Fruit fly (Drosophila melanogaster) whole organism, embryonic: ENCODE measurements around the gene CG34462.

Experiments used
- Bgb ChIP-seq: fragments of 200-800 bp; sonication (Bioruptor generic); IDR thresholded peaks from 2 replicates; pipeline ENCODE4 v1.3.6; 2022; ENCODE audit warnings: missing biosample characterization, missing genetic modification characterization; ENCODE audit not compliant: partially characterized antibody
- BtbVII ChIP-seq: fragments of 200-800 bp; sonication (Bioruptor generic); optimal IDR thresholded peaks from 3 replicates; lab custom pipeline; 2017; ENCODE audit warnings: missing biosample characterization, mild to moderate bottlenecking, missing genetic modification characterization
- CG10209 ChIP-seq: fragments of 200-800 bp; sonication (Bioruptor generic); optimal IDR thresholded peaks from 3 replicates; lab custom pipeline; 2017; ENCODE audit warnings: missing biosample characterization, mild to moderate bottlenecking, missing genetic modification characterization, missing genetic modification reagents
- CG11560 ChIP-seq: fragments of 200-800 bp; sonication (Bioruptor generic); IDR thresholded peaks from 3 replicates; pipeline ENCODE4 v1.3.6; 2022; ENCODE audit warnings: missing biosample characterization, missing genetic modification characterization
- CG12299 ChIP-seq: fragments of 200-800 bp; sonication (Bioruptor generic); optimal IDR thresholded peaks from 2 replicates; lab custom pipeline; 2018; ENCODE audit warnings: missing biosample characterization, mild to moderate bottlenecking, missing genetic modification characterization
- CG13894 ChIP-seq: fragments of 200-800 bp; sonication (Bioruptor generic); optimal IDR thresholded peaks from 3 replicates; lab custom pipeline; 2018; ENCODE audit warnings: missing biosample characterization, mild to moderate bottlenecking, missing genetic modification characterization, moderate library complexity
- CG1603 ChIP-seq: fragments of 200-800 bp; sonication (Bioruptor generic); optimal IDR thresholded peaks from 2 replicates; lab custom pipeline; 2019; ENCODE audit warnings: missing biosample characterization, mild to moderate bottlenecking, missing genetic modification characterization, moderate library complexity
- CG2875 ChIP-seq: fragments of 200-800 bp; sonication (Bioruptor generic); optimal IDR thresholded peaks from 2 replicates; lab custom pipeline; 2017; ENCODE audit warnings: missing biosample characterization, mild to moderate bottlenecking, missing genetic modification characterization, missing genetic modification reagents
- CG3163 ChIP-seq: fragments of 200-800 bp; sonication (Bioruptor generic); optimal IDR thresholded peaks from 3 replicates; lab custom pipeline; 2016; ENCODE audit warnings: missing biosample characterization, missing genetic modification characterization
- CG32532 ChIP-seq: fragments of 200-800 bp; sonication (Bioruptor generic); IDR thresholded peaks from 2 replicates; pipeline ENCODE4 v1.3.6; 2022; ENCODE audit warnings: missing biosample characterization, missing genetic modification characterization
- CG34224 ChIP-seq: fragments of 200-800 bp; sonication (Bioruptor generic); IDR thresholded peaks from 3 replicates; pipeline ENCODE4 v1.3.6; 2022; ENCODE audit warnings: missing biosample characterization, missing genetic modification characterization; ENCODE audit not compliant: partially characterized antibody
- CG3847 ChIP-seq: fragments of 200-800 bp; sonication (Bioruptor generic); IDR thresholded peaks from 2 replicates; pipeline ENCODE4 v1.3.6; 2022; ENCODE audit warnings: missing biosample characterization, missing genetic modification characterization
- CG5953 ChIP-seq: fragments of 200-800 bp; sonication (Bioruptor generic); IDR thresholded peaks from 2 replicates; pipeline ENCODE4 v1.3.6; 2022; ENCODE audit warnings: missing biosample characterization, missing genetic modification characterization
- CG6254 ChIP-seq: fragments of 200-800 bp; sonication (Bioruptor generic); optimal IDR thresholded peaks from 3 replicates; lab custom pipeline; 2017; ENCODE audit warnings: mild to moderate bottlenecking, missing biosample characterization, missing genetic modification reagents, missing genetic modification characterization
- CG6654 ChIP-seq: fragments of 200-800 bp; sonication (Bioruptor generic); optimal IDR thresholded peaks from 2 replicates; lab custom pipeline; 2017; ENCODE audit warnings: missing biosample characterization, mild to moderate bottlenecking, missing genetic modification characterization
- CG6683 ChIP-seq: fragments of 200-800 bp; sonication (Bioruptor generic); optimal IDR thresholded peaks from 2 replicates; lab custom pipeline; 2017; ENCODE audit warnings: missing biosample characterization, mild to moderate bottlenecking, missing genetic modification characterization, missing genetic modification reagents
- CG8089 ChIP-seq: fragments of 200-800 bp; sonication (Bioruptor generic); optimal IDR thresholded peaks from 3 replicates; lab custom pipeline; 2016; ENCODE audit warnings: missing biosample characterization, missing genetic modification characterization
- D19B ChIP-seq: fragments of 200-800 bp; sonication (Bioruptor generic); optimal IDR thresholded peaks from 2 replicates; lab custom pipeline; 2017; ENCODE audit warnings: missing biosample characterization, mild to moderate bottlenecking, missing genetic modification characterization
- Eip74EF ChIP-seq, 2 experiments: fragments of 200-800 bp in 1 of 2; fragments of >200 bp in 1 of 2; sonication (Bioruptor generic) in 1 of 2; optimal IDR thresholded peaks; 2 replicates each; lab custom pipeline; 2017 to 2019; ENCODE audit warnings: missing biosample characterization in 2 of 2, missing genetic modification characterization in 2 of 2, mild to moderate bottlenecking in 1 of 2, moderate library complexity in 1 of 2
- Ets65A ChIP-seq: fragments of 200-800 bp; sonication (Bioruptor generic); peaks from one replicate; lab custom pipeline; 2016; ENCODE audit warnings: missing biosample characterization, missing genetic modification characterization
- HHEX ChIP-seq: fragments of 200-800 bp; sonication (Bioruptor generic); optimal IDR thresholded peaks from 3 replicates; lab custom pipeline; 2017; ENCODE audit warnings: missing biosample characterization, mild to moderate bottlenecking, missing genetic modification characterization, missing genetic modification reagents
- HLH3B ChIP-seq: fragments of 200-800 bp; sonication (Bioruptor generic); IDR thresholded peaks from 2 replicates; pipeline ENCODE4 v1.3.6; 2022; ENCODE audit warnings: missing biosample characterization, missing genetic modification characterization
- MESR4 ChIP-seq: fragments of 200-800 bp; sonication (Bioruptor generic); optimal IDR thresholded peaks from 2 replicates; lab custom pipeline; 2018; ENCODE audit warnings: missing biosample characterization, mild to moderate bottlenecking, missing genetic modification characterization, moderate library complexity
- Mrtf ChIP-seq: fragments of 200-800 bp; sonication (Bioruptor generic); IDR thresholded peaks from 3 replicates; pipeline ENCODE4 v1.3.6; 2022; ENCODE audit warnings: missing biosample characterization, missing genetic modification characterization
- Nf-YC ChIP-seq: fragments of 200-800 bp; optimal IDR thresholded peaks from 3 replicates; lab custom pipeline; 2019; ENCODE audit warnings: missing biosample characterization, mild to moderate bottlenecking, missing genetic modification characterization, moderate library complexity
- PHDP ChIP-seq: fragments of 200-800 bp; sonication (Bioruptor generic); optimal IDR thresholded peaks from 3 replicates; lab custom pipeline; 2018; ENCODE audit warnings: missing biosample characterization, mild to moderate bottlenecking, missing genetic modification characterization, moderate library complexity
- abd-A ChIP-seq: fragments of 200-800 bp; sonication (Bioruptor generic); optimal IDR thresholded peaks from 3 replicates; lab custom pipeline; 2019; ENCODE audit warnings: missing biosample characterization, mild to moderate bottlenecking, missing genetic modification characterization, moderate library complexity
- bab2 ChIP-seq: fragments of 200-800 bp; sonication (Bioruptor generic); optimal IDR thresholded peaks from 2 replicates; lab custom pipeline; 2016; ENCODE audit warnings: missing biosample characterization, missing genetic modification characterization
- bigmax ChIP-seq: fragments of 200-800 bp; sonication (Bioruptor generic); optimal IDR thresholded peaks from 2 replicates; lab custom pipeline; 2018; ENCODE audit warnings: missing biosample characterization, mild to moderate bottlenecking, missing genetic modification characterization
- cad ChIP-seq: fragments of >200 bp; optimal IDR thresholded peaks from 2 replicates; lab custom pipeline; 2017; ENCODE audit warnings: missing biosample characterization, missing genetic modification characterization
- cato ChIP-seq: fragments of 200-800 bp; sonication (Bioruptor generic); optimal IDR thresholded peaks from 2 replicates; lab custom pipeline; 2016; ENCODE audit warnings: missing biosample characterization, missing genetic modification characterization, borderline replicate concordance
- chif ChIP-seq, 2 experiments: fragments of 200-800 bp; sonication (Bioruptor generic); optimal IDR thresholded peaks; 3 replicates each; lab custom pipeline; 2016; ENCODE audit warnings: missing biosample characterization in 2 of 2, missing genetic modification characterization in 2 of 2
- crol ChIP-seq: fragments of 200-800 bp; sonication (Bioruptor generic); IDR thresholded peaks from 2 replicates; pipeline ENCODE4 v1.3.6; 2022; ENCODE audit warnings: missing biosample characterization, missing genetic modification characterization
- dmrt11E ChIP-seq: fragments of 200-800 bp; sonication (Bioruptor generic); optimal IDR thresholded peaks from 3 replicates; lab custom pipeline; 2018; ENCODE audit warnings: missing biosample characterization, mild to moderate bottlenecking, missing genetic modification characterization, moderate library complexity
- fd102C ChIP-seq: fragments of 200-800 bp; sonication (Bioruptor generic); optimal IDR thresholded peaks from 2 replicates; lab custom pipeline; 2018; ENCODE audit warnings: missing biosample characterization, mild to moderate bottlenecking, missing genetic modification characterization, moderate library complexity
- fd96Cb ChIP-seq: fragments of 200-800 bp; sonication (Bioruptor generic); optimal IDR thresholded peaks from 2 replicates; lab custom pipeline; 2018; ENCODE audit warnings: missing biosample characterization, mild to moderate bottlenecking, missing genetic modification characterization, moderate library complexity
- fru ChIP-seq: fragments of >200 bp; optimal IDR thresholded peaks from 2 replicates; lab custom pipeline; 2017
- grn ChIP-seq: fragments of 200-800 bp; sonication (Bioruptor generic); optimal IDR thresholded peaks from 3 replicates; lab custom pipeline; 2017; ENCODE audit warnings: missing biosample characterization, missing genetic modification characterization
- h ChIP-seq: fragments of >200 bp; optimal IDR thresholded peaks from 2 replicates; lab custom pipeline; 2017
- lab ChIP-seq: fragments of 200-800 bp; sonication (Bioruptor generic); optimal IDR thresholded peaks from 3 replicates; lab custom pipeline; 2017; ENCODE audit warnings: missing biosample characterization, missing genetic modification characterization, mild to moderate bottlenecking, moderate library complexity, missing genetic modification reagents
- otp ChIP-seq: fragments of 200-800 bp; sonication (Bioruptor generic); IDR thresholded peaks from 3 replicates; pipeline ENCODE4, ENCODE4 v1.3.6; 2022; ENCODE audit warnings: missing biosample characterization, missing genetic modification characterization
- pita ChIP-seq: fragments of 200-800 bp; sonication (Bioruptor generic); optimal IDR thresholded peaks from 2 replicates; lab custom pipeline; 2017; ENCODE audit warnings: missing biosample characterization, mild to moderate bottlenecking, missing genetic modification characterization
- pum ChIP-seq: fragments of 200-800 bp; sonication (Bioruptor generic); optimal IDR thresholded peaks from 2 replicates; lab custom pipeline; 2016; ENCODE audit warnings: missing biosample characterization, missing genetic modification characterization
- sd ChIP-seq: fragments of 200-800 bp; sonication (Bioruptor generic); optimal IDR thresholded peaks from 3 replicates; lab custom pipeline; 2018; ENCODE audit warnings: missing biosample characterization, mild to moderate bottlenecking, missing genetic modification characterization, moderate library complexity
- sens-2 ChIP-seq: fragments of 200-800 bp; sonication (Bioruptor generic); IDR thresholded peaks from 2 replicates; pipeline ENCODE4 v1.3.6; 2022; ENCODE audit warnings: missing biosample characterization, missing genetic modification characterization
- ssp ChIP-seq: fragments of 200-800 bp; sonication (Bioruptor generic); IDR thresholded peaks from 2 replicates; pipeline ENCODE4 v1.3.6; 2022; ENCODE audit warnings: missing biosample characterization, missing genetic modification characterization
- vnd ChIP-seq: fragments of 200-800 bp; sonication (Bioruptor generic); IDR thresholded peaks from 3 replicates; pipeline ENCODE4 v1.3.6; 2022; ENCODE audit warnings: missing biosample characterization, missing genetic modification characterization; ENCODE audit not compliant: partially characterized antibody
- zf30C ChIP-seq: fragments of 200-800 bp; sonication (Bioruptor generic); optimal IDR thresholded peaks from 3 replicates; lab custom pipeline; 2018; ENCODE audit warnings: missing biosample characterization, mild to moderate bottlenecking, missing genetic modification characterization
- zfh1 ChIP-seq: fragments of 200-800 bp; sonication (Bioruptor generic); IDR thresholded peaks from 3 replicates; pipeline ENCODE4 v1.3.6; 2022; ENCODE audit warnings: missing biosample characterization, missing genetic modification characterization

Gene CG34462

dm6 chr3L:8289336-8290258 is 38.8 kb upstream of the CG34462 start, which contains the start of gene cert (continued):
- TF ChIP-seq MESR4 (peak; percentile 72), CG34224 (GFP tag; lab: Robert Waterston, UW) (peak; percentile 73), CG3847 (peak; percentile 49), Bgb (GFP tag; lab: Robert Waterston, UW) (peak; percentile 90), dmrt11E (tag; lab: Kevin White, UChicago) (no peak), CG2875 (GFP tag; lab: Kevin White, UChicago) (no peak), lab (GFP tag; lab: Kevin White, UChicago) (no peak), cad (no peak), crol (no peak), CG8089 (GFP tag; lab: Kevin White, UChicago) (no peak), Mrtf (no peak), abd-A (no peak), pum (GFP tag; lab: Kevin White, UChicago) (peak; percentile 6), CG32532 (GFP tag; lab: Robert Waterston, UW) (no peak), otp (GFP tag; lab: Robert Waterston, UW) (no peak), cato (GFP tag; lab: Kevin White, UChicago) (no peak), vnd (GFP tag; lab: Robert Waterston, UW) (peak; percentile 90), chif (GFP tag; optimal IDR thresholded peaks at IDR 0.05; lab: Kevin White, UChicago) (no peak), BtbVII (GFP tag; lab: Kevin White, UChicago) (no peak), Ets65A (peak; percentile 94), zf30C (GFP tag; lab: Kevin White, UChicago) (no peak), fd102C (no peak), fru (no peak), CG1603 (tag; lab: Kevin White, UChicago) (peak; percentile 38), grn (GFP tag; lab: Kevin White, UChicago) (peak; percentile 97), CG11560 (tag; lab: Robert Waterston, UW) (no peak), h (lab: Kevin White, UChicago) (no peak), sens-2 (GFP tag; lab: Robert Waterston, UW) (no peak), fd96Cb (tag; lab: Kevin White, UChicago) (no peak), PHDP (peak; percentile 15), CG13894 (tag; lab: Kevin White, UChicago) (no peak), ssp (GFP tag; lab: Robert Waterston, UW) (no peak), CG6654 (GFP tag; lab: Kevin White, UChicago) (no peak), CG3163 (GFP tag; lab: Kevin White, UChicago) (peak; percentile 3), CG5953 (GFP tag; lab: Robert Waterston, UW) (no peak), CG6254 (no peak), CG10209 (GFP tag; lab: Kevin White, UChicago) (no peak), CG6683 (GFP tag; lab: Kevin White, UChicago) (no peak), D19B (GFP tag; lab: Kevin White, UChicago) (no peak), HLH3B (no peak), bigmax (GFP tag; lab: Kevin White, UChicago) (no peak), pita (GFP tag; lab: Kevin White, UChicago) (no peak), bab2 (GFP tag; lab: Kevin White, UChicago) (peak; percentile 35), Nf-YC (tag; lab: Kevin White, UChicago) (no peak), Eip74EF (GFP tag; optimal IDR thresholded peaks at IDR 0.05; lab: Kevin White, UChicago) (peak in 1 of 2 experiments; percentile 20), zfh1 (GFP tag; lab: Robert Waterston, UW) (no peak), sd (tag; lab: Kevin White, UChicago) (no peak), CG12299 (tag; lab: Kevin White, UChicago) (no peak), HHEX (GFP tag; lab: Kevin White, UChicago) (no peak)
